Fruit fly (Drosophila melanogaster) whole organism, wandering third instar larva: ENCODE results near the gene Rassf.

Experiments
- Abd-B ChIP-seq: fragments of >200 bp; optimal IDR thresholded peaks from 2 replicates; lab custom pipeline; 2017; ENCODE audit warnings: missing biosample characterization, missing genetic modification characterization
- CG32264 ChIP-seq: fragments of 200-800 bp; sonication (Bioruptor generic); optimal IDR thresholded peaks from 2 replicates; lab custom pipeline; 2016; ENCODE audit warnings: missing biosample characterization, missing genetic modification characterization
- CG9705 ChIP-seq: fragments of 200-800 bp; sonication (Bioruptor generic); optimal IDR thresholded peaks from 2 replicates; lab custom pipeline; 2018; ENCODE audit warnings: missing biosample characterization, mild to moderate bottlenecking, missing genetic modification characterization
- Dfd ChIP-seq: fragments of >200 bp; optimal IDR thresholded peaks from 2 replicates; lab custom pipeline; 2017; ENCODE audit warnings: missing biosample characterization, missing genetic modification characterization
- Dif ChIP-seq: fragments of 200-275, 200-300 bp; sonication (Bioruptor generic); optimal IDR thresholded peaks from 2 replicates; lab custom pipeline; 2018; ENCODE audit warnings: missing biosample characterization, missing genetic modification characterization; ENCODE audit not compliant: partially characterized antibody
- GATAd ChIP-seq: sonication (Bioruptor generic); optimal IDR thresholded peaks from 2 replicates; lab custom pipeline; 2016; ENCODE audit warnings: missing biosample characterization, missing genetic modification characterization
- HLH106 ChIP-seq: fragments of 200-800 bp; optimal IDR thresholded peaks from 3 replicates; lab custom pipeline; 2019; ENCODE audit warnings: missing biosample characterization, mild to moderate bottlenecking, missing genetic modification characterization, moderate library complexity
- Hnf4 ChIP-seq: fragments of 200-800 bp; sonication (Bioruptor generic); optimal IDR thresholded peaks from 2 replicates; lab custom pipeline; 2016; ENCODE audit warnings: missing biosample characterization, mild to moderate bottlenecking, missing genetic modification characterization
- Hr78 ChIP-seq: fragments of >200 bp; optimal IDR thresholded peaks from 2 replicates; lab custom pipeline; 2017; ENCODE audit warnings: missing biosample characterization, missing genetic modification characterization
- Hr83 ChIP-seq: fragments of 200-300 bp; sonication (Bioruptor generic); optimal IDR thresholded peaks from 2 replicates; lab custom pipeline; 2016; ENCODE audit warnings: missing biosample characterization, mild to moderate bottlenecking, missing genetic modification characterization, moderate library complexity; ENCODE audit not compliant: poor library complexity, severe bottlenecking
- Mio ChIP-seq: sonication (Bioruptor generic); optimal IDR thresholded peaks from 2 replicates; lab custom pipeline; 2016; ENCODE audit warnings: missing biosample characterization, missing genetic modification characterization
- Myc ChIP-seq: fragments of >200 bp; optimal IDR thresholded peaks from 2 replicates; lab custom pipeline; 2017
- OdsH ChIP-seq: fragments of 200-800 bp; sonication (Bioruptor generic); optimal IDR thresholded peaks from 2 replicates; lab custom pipeline; 2016; ENCODE audit warnings: missing biosample characterization, mild to moderate bottlenecking, missing genetic modification characterization
- Rel ChIP-seq, 2 experiments: fragments of 200-800 bp; sonication (Bioruptor generic) in 1 of 2; optimal IDR thresholded peaks; 2 replicates in 1 of 2; 3 replicates in 1 of 2; lab custom pipeline; 2016 to 2019; ENCODE audit warnings: mild to moderate bottlenecking in 2 of 2, missing biosample characterization in 2 of 2, missing genetic modification characterization in 2 of 2, moderate library complexity in 1 of 2
- Vsx2 ChIP-seq: fragments of 200-300, 225-300 bp; sonication (Bioruptor generic); optimal IDR thresholded peaks from 2 replicates; lab custom pipeline; 2018; ENCODE audit warnings: missing biosample characterization, missing genetic modification characterization; ENCODE audit not compliant: partially characterized antibody
- brk ChIP-seq: fragments of 200-800 bp; sonication (Bioruptor generic); optimal IDR thresholded peaks from 2 replicates; lab custom pipeline; 2016; ENCODE audit warnings: missing biosample characterization, mild to moderate bottlenecking, missing genetic modification characterization
- dl ChIP-seq, 2 experiments: fragments of 175-275, 200-275 bp in 1 of 2; fragments of 200-275 bp in 1 of 2; sonication (Bioruptor generic); optimal IDR thresholded peaks; lab custom pipeline; 2018; ENCODE audit warnings: mild to moderate bottlenecking in 2 of 2, missing biosample characterization in 2 of 2, missing genetic modification characterization in 2 of 2, moderate library complexity in 2 of 2; ENCODE audit not compliant: partially characterized antibody in 2 of 2, insufficient read depth in 1 of 2
- dmrt93B ChIP-seq: fragments of 200-800 bp; sonication (Bioruptor generic); optimal IDR thresholded peaks from 2 replicates; lab custom pipeline; 2018; ENCODE audit warnings: missing biosample characterization, mild to moderate bottlenecking, missing genetic modification characterization
- dsf ChIP-seq: sonication (Bioruptor generic); optimal IDR thresholded peaks from 2 replicates; lab custom pipeline; 2016; ENCODE audit warnings: missing biosample characterization, missing genetic modification characterization, borderline replicate concordance
- ey ChIP-seq: fragments of 200-800 bp; sonication (Bioruptor generic); optimal IDR thresholded peaks from 2 replicates; lab custom pipeline; 2016; ENCODE audit warnings: missing biosample characterization, missing genetic modification characterization
- foxo ChIP-seq, 2 experiments: fragments of 200-800 bp; sonication (Bioruptor generic); optimal IDR thresholded peaks; 2 replicates in 1 of 2; 3 replicates in 1 of 2; lab custom pipeline; 2016 to 2017; ENCODE audit warnings: missing biosample characterization in 2 of 2, missing genetic modification characterization in 2 of 2
- fru ChIP-seq: fragments of 200-800 bp; sonication (Bioruptor generic); optimal IDR thresholded peaks from 3 replicates; lab custom pipeline; 2016; ENCODE audit warnings: missing biosample characterization, mild to moderate bottlenecking, missing genetic modification characterization
- h ChIP-seq: fragments of 200-800 bp; sonication (Bioruptor generic); optimal IDR thresholded peaks from 3 replicates; lab custom pipeline; 2016; ENCODE audit warnings: missing biosample characterization, mild to moderate bottlenecking, missing genetic modification characterization
- jim ChIP-seq: fragments of 175-275, 200-325 bp; sonication (Bioruptor generic); optimal IDR thresholded peaks from 2 replicates; lab custom pipeline; 2016; ENCODE audit warnings: missing biosample characterization, mild to moderate bottlenecking, missing genetic modification characterization
- lola ChIP-seq: fragments of >200 bp; optimal IDR thresholded peaks from 2 replicates; lab custom pipeline; 2017; ENCODE audit warnings: missing biosample characterization, missing genetic modification characterization
- pan ChIP-seq: fragments of >200 bp; optimal IDR thresholded peaks from 2 replicates; lab custom pipeline; 2017
- sage ChIP-seq: fragments of 200-800 bp; sonication (Bioruptor generic); optimal IDR thresholded peaks from 2 replicates; lab custom pipeline; 2016; ENCODE audit warnings: missing biosample characterization, mild to moderate bottlenecking, missing genetic modification characterization
- usp ChIP-seq: fragments of >200 bp; optimal IDR thresholded peaks from 2 replicates; lab custom pipeline; 2017; ENCODE audit warnings: missing biosample characterization, missing genetic modification characterization
- woc ChIP-seq: sonication (Bioruptor generic); optimal IDR thresholded peaks from 2 replicates; lab custom pipeline; 2016; ENCODE audit warnings: missing biosample characterization, mild to moderate bottlenecking, missing genetic modification characterization

The Rassf gene

dm6 chr3R:23138439-23138838, 20.7 kb upstream of the Rassf start:
- TF ChIP-seq foxo (GFP tag; optimal IDR thresholded peaks at IDR 0.05; lab: Kevin White, UChicago) (no peak), sage (GFP tag; lab: Kevin White, UChicago) (no peak), lola (GFP tag; lab: Kevin White, UChicago) (no peak), fru (GFP tag; lab: Kevin White, UChicago) (no peak), pan (no peak), usp (GFP tag; lab: Kevin White, UChicago) (no peak), ey (no peak), Dif (GFP tag; lab: Kevin White, UChicago) (no peak), HLH106 (tag; lab: Kevin White, UChicago) (no peak), Abd-B (GFP tag; lab: Kevin White, UChicago) (no peak), dsf (GFP tag; lab: Kevin White, UChicago) (no peak), Myc (lab: Kevin White, UChicago) (no peak), OdsH (GFP tag; lab: Kevin White, UChicago) (no peak), CG9705 (no peak), Vsx2 (GFP tag; lab: Kevin White, UChicago) (no peak), dmrt93B (no peak), Hr83 (no peak), woc (no peak)

dm6 chr3R:23134690-23135089, 17.0 kb upstream of the Rassf start:
- no peak for TF ChIP-seq CG32264 (GFP tag; lab: Kevin White, UChicago)

DNA sequence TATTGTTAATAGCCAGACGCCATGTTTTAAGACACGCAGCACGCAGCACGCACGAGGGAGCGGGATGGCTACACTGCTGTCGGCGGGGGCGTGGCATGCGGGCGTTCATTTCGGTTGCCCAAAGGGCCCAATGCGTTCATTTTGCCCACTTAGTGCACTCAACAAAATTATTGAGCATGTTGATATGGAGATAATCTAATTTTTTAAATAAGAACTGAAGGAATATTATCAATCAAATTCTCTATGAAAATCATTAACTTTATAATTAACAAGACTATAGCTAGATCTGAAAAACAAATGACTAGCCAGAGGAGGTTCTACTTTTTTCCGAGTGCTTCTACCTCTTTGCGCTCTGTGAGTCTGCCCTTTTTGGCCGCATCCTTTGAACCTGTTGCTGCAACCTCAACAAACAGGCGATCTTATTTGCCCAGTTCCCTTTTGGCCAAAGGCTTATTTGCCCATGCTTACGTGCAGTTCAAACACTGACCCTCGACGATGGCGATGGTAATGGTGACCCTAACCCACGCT, 15.6 kb upstream of the Rassf start:
- TF ChIP-seq foxo (GFP tag; optimal IDR thresholded peaks at IDR 0.05; lab: Kevin White, UChicago) = peak in 1 of 2 experiments; percentile 20
- TF ChIP-seq OdsH (GFP tag; lab: Kevin White, UChicago) = no peak
- TF ChIP-seq Dif (GFP tag; lab: Kevin White, UChicago) = peak; percentile 8
- TF ChIP-seq Rel (GFP tag; optimal IDR thresholded peaks at IDR 0.05; lab: Kevin White, UChicago) = no peak
- no peak for TF ChIP-seq Rel (tag; optimal IDR thresholded peaks at IDR 0.05; lab: Kevin White, UChicago)
- no peak for TF ChIP-seq fru (GFP tag; lab: Kevin White, UChicago)
- TF ChIP-seq brk (GFP tag; lab: Kevin White, UChicago) = no peak
- TF ChIP-seq jim (GFP tag; lab: Kevin White, UChicago) = no peak
- no peak for TF ChIP-seq Hr78
- TF ChIP-seq HLH106 (tag; lab: Kevin White, UChicago) = peak; percentile 12
- TF ChIP-seq GATAd (GFP tag; lab: Kevin White, UChicago) = no peak
- no peak for TF ChIP-seq usp (GFP tag; lab: Kevin White, UChicago)

DNA sequence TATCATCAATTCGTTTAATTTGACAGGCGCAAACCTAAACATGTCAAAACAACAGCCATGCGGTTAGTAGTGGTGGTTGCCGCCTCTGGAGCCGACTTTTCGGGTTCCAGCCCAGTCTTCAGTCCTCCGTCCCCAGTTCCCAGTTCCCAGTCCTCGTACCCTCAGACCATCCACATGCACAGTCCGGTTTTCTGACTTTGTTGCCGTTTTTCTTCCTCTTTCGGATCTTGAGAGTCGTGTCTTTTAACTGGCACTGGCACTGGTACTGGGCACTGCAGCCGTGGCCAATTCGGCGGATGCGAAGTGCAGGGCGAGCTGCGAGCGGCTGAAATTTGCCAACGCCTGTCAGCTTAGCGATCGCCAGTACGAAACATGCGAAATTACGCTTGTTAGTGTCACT, 14.6 kb upstream of the Rassf start:
- TF ChIP-seq Dif (GFP tag; lab: Kevin White, UChicago) = peak; percentile 42
- no peak for TF ChIP-seq Hnf4 (GFP tag; lab: Kevin White, UChicago)

DNA sequence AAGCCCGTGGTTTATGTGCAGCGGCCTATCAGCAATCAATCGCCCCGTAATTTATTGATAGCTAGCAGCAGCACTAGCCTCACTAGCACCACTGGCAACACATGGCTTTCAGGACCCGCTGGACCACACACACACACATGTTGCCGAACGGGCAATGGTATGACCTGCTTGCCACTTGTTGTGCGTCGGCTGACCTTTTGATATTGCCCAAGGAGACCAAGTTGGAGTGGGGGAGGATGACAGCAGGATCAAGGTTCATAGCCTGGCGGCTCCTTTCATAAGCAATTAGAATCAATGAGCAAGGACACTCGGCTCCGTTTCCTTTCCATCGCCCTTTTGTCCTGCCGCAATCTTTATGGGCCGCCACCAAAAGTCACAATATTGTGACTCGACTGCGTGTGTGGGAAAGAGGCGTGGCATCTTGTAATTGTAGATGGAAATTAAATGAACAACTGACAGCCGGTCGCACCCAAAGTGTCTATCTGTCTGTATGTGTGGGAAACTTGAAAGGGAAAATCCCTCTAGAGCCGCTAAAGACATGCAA, 13.7 kb upstream of the Rassf start:
- TF ChIP-seq Vsx2 (GFP tag; lab: Kevin White, UChicago) (no peak), OdsH (GFP tag; lab: Kevin White, UChicago) (no peak), Hr83 (no peak), lola (GFP tag; lab: Kevin White, UChicago) (no peak), woc (no peak), dl (GFP tag; optimal IDR thresholded peaks at IDR 0.05; lab: Kevin White, UChicago; ENCODE audit: insufficient read depth in 1 of 2, partially characterized antibody in 2 of 2) (no peak), h (GFP tag; lab: Kevin White, UChicago) (no peak), usp (GFP tag; lab: Kevin White, UChicago) (no peak), Abd-B (GFP tag; lab: Kevin White, UChicago) (no peak), Mio (GFP tag; lab: Kevin White, UChicago) (no peak)

dm6 chr3R:23130884-23131283, 13.2 kb upstream of the Rassf start:
- TF ChIP-seq Myc (lab: Kevin White, UChicago) = no peak
- TF ChIP-seq Dfd = peak; percentile 29
